Fruit fly (Drosophila melanogaster) whole organism, embryonic: ENCODE results near the gene CG7963.
A peak's percentile ranks its signal among the peaks of the same experiment; 100 is the strongest.

Source experiments
- Bteb2 ChIP-seq: fragments of 200-800 bp; sonication (Bioruptor generic); optimal IDR thresholded peaks from 2 replicates; lab custom pipeline; 2016; ENCODE audit warnings: missing biosample characterization, missing genetic modification characterization
- CG10267 ChIP-seq: fragments of 200-800 bp; sonication (Bioruptor generic); optimal IDR thresholded peaks from 2 replicates; lab custom pipeline; 2018; ENCODE audit warnings: missing biosample characterization, mild to moderate bottlenecking, missing genetic modification characterization, moderate library complexity
- CG12769 ChIP-seq: fragments of 200-800 bp; sonication (Bioruptor generic); optimal IDR thresholded peaks from 2 replicates; lab custom pipeline; 2019; ENCODE audit warnings: missing biosample characterization, mild to moderate bottlenecking, missing genetic modification characterization, moderate library complexity
- CG14014 ChIP-seq: fragments of 200-800 bp; sonication (Bioruptor generic); IDR thresholded peaks from 2 replicates; pipeline ENCODE4 v1.3.6; 2022; ENCODE audit warnings: missing biosample characterization, missing genetic modification characterization
- CG15514 ChIP-seq: fragments of 200-800 bp; sonication (Bioruptor generic); optimal IDR thresholded peaks from 3 replicates; lab custom pipeline; 2017; ENCODE audit warnings: missing biosample characterization, missing genetic modification characterization, mild to moderate bottlenecking, moderate library complexity, missing genetic modification reagents
- CG1603 ChIP-seq: fragments of 200-800 bp; sonication (Bioruptor generic); optimal IDR thresholded peaks from 2 replicates; lab custom pipeline; 2019; ENCODE audit warnings: missing biosample characterization, mild to moderate bottlenecking, missing genetic modification characterization, moderate library complexity
- CG16813 ChIP-seq: fragments of 200-800 bp; sonication (Bioruptor generic); IDR thresholded peaks from 3 replicates; pipeline ENCODE4 v1.3.6; 2022; ENCODE audit warnings: missing biosample characterization, missing genetic modification characterization; ENCODE audit not compliant: partially characterized antibody
- CG16863 ChIP-seq: fragments of 200-800 bp; sonication (Bioruptor generic); optimal IDR thresholded peaks from 3 replicates; lab custom pipeline; 2016; ENCODE audit warnings: missing biosample characterization, missing genetic modification characterization
- CG17912 ChIP-seq: fragments of 200-800 bp; sonication (Bioruptor generic); optimal IDR thresholded peaks from 2 replicates; lab custom pipeline; 2018; ENCODE audit warnings: missing biosample characterization, mild to moderate bottlenecking, missing genetic modification characterization
- CG2116 ChIP-seq: fragments of 200-800 bp; sonication (Bioruptor generic); optimal IDR thresholded peaks from 3 replicates; lab custom pipeline; 2018; ENCODE audit warnings: missing biosample characterization, mild to moderate bottlenecking, missing genetic modification characterization
- CG32767 ChIP-seq: fragments of 200-800 bp; sonication (Bioruptor generic); IDR thresholded peaks from 2 replicates; pipeline ENCODE4 v1.3.6; 2022; ENCODE audit warnings: missing biosample characterization, missing genetic modification characterization
- CG34224 ChIP-seq: fragments of 200-800 bp; sonication (Bioruptor generic); IDR thresholded peaks from 3 replicates; pipeline ENCODE4 v1.3.6; 2022; ENCODE audit warnings: missing biosample characterization, missing genetic modification characterization; ENCODE audit not compliant: partially characterized antibody
- CG4282 ChIP-seq: fragments of 200-800 bp; sonication (Bioruptor generic); optimal IDR thresholded peaks from 2 replicates; lab custom pipeline; 2016; ENCODE audit warnings: missing biosample characterization, missing genetic modification characterization
- CG4424 ChIP-seq: fragments of 200-800 bp; sonication (Bioruptor generic); optimal IDR thresholded peaks from 3 replicates; lab custom pipeline; 2016; ENCODE audit warnings: missing biosample characterization, missing genetic modification characterization
- CG8944 ChIP-seq: fragments of 200-800 bp; sonication (Bioruptor generic); optimal IDR thresholded peaks from 3 replicates; lab custom pipeline; 2016; ENCODE audit warnings: missing biosample characterization, missing genetic modification characterization
- CG9797 ChIP-seq: fragments of 200-800 bp; sonication (Bioruptor generic); optimal IDR thresholded peaks from 3 replicates; lab custom pipeline; 2018; ENCODE audit warnings: missing biosample characterization, mild to moderate bottlenecking, missing genetic modification characterization
- CoRest ChIP-seq: fragments of 200-800 bp; sonication (Bioruptor generic); optimal IDR thresholded peaks from 3 replicates; lab custom pipeline; 2018; ENCODE audit warnings: missing biosample characterization, mild to moderate bottlenecking, missing genetic modification characterization, moderate library complexity
- Dad ChIP-seq: fragments of 200-800 bp; sonication (Bioruptor generic); optimal IDR thresholded peaks from 3 replicates; lab custom pipeline; 2016; ENCODE audit warnings: missing biosample characterization, missing genetic modification characterization
- Dip2 ChIP-seq: fragments of 200-800 bp; sonication (Bioruptor generic); IDR thresholded peaks from 2 replicates; pipeline ENCODE4 v1.3.6; 2022; ENCODE audit warnings: missing biosample characterization, missing genetic modification characterization
- Dref ChIP-seq: fragments of 200-800 bp; sonication (Bioruptor generic); IDR thresholded peaks from 2 replicates; pipeline ENCODE4 v1.3.6; 2022; ENCODE audit warnings: missing biosample characterization, missing genetic modification characterization
- E2f1 ChIP-seq: fragments of 200-800 bp; sonication (Bioruptor generic); IDR thresholded peaks from 2 replicates; pipeline ENCODE4 v1.3.6; 2022; ENCODE audit warnings: missing biosample characterization, missing genetic modification characterization
- E2f2 ChIP-seq: fragments of 200-800 bp; sonication (Bioruptor generic); IDR thresholded peaks from 2 replicates; pipeline ENCODE4 v1.3.6; 2022; ENCODE audit warnings: missing biosample characterization, missing genetic modification characterization
- ERR ChIP-seq: fragments of 200-800 bp; sonication (Bioruptor generic); optimal IDR thresholded peaks from 2 replicates; lab custom pipeline; 2016; ENCODE audit warnings: missing biosample characterization, missing genetic modification characterization
- Hey ChIP-seq: fragments of 200-800 bp; sonication (Bioruptor generic); optimal IDR thresholded peaks from 3 replicates; lab custom pipeline; 2018; ENCODE audit warnings: missing biosample characterization, mild to moderate bottlenecking, missing genetic modification characterization
- Hr3 ChIP-seq: fragments of 200-800 bp; sonication (Bioruptor generic); optimal IDR thresholded peaks from 3 replicates; lab custom pipeline; 2016; ENCODE audit warnings: missing biosample characterization, missing genetic modification characterization
- Lim3 ChIP-seq: fragments of 200-800 bp; sonication (Bioruptor generic); IDR thresholded peaks from 2 replicates; pipeline ENCODE4 v1.3.6; 2022; ENCODE audit warnings: missing biosample characterization, missing genetic modification characterization
- NFAT ChIP-seq: fragments of 200-800 bp; sonication (Bioruptor generic); IDR thresholded peaks from 2 replicates; pipeline ENCODE4 v1.3.6; 2022; ENCODE audit warnings: missing biosample characterization, missing genetic modification characterization
- Nf-YC ChIP-seq: fragments of 200-800 bp; optimal IDR thresholded peaks from 3 replicates; lab custom pipeline; 2019; ENCODE audit warnings: missing biosample characterization, mild to moderate bottlenecking, missing genetic modification characterization, moderate library complexity
- Ptx1 ChIP-seq: fragments of 200-800 bp; sonication (Bioruptor generic); IDR thresholded peaks from 2 replicates; pipeline ENCODE4 v1.3.6; 2022; ENCODE audit warnings: missing biosample characterization, missing genetic modification characterization
- Scr ChIP-seq: fragments of 200-800 bp; sonication (Bioruptor generic); IDR thresholded peaks from 2 replicates; pipeline ENCODE4 v1.3.6; 2022; ENCODE audit warnings: missing biosample characterization, missing genetic modification characterization; ENCODE audit not compliant: partially characterized antibody
- Sry-δ ChIP-seq: fragments of 200-800 bp; sonication (Bioruptor generic); optimal IDR thresholded peaks from 2 replicates; lab custom pipeline; 2016; ENCODE audit warnings: missing biosample characterization, missing genetic modification characterization
- ash1 ChIP-seq: fragments of 200-800 bp; sonication (Bioruptor generic); optimal IDR thresholded peaks from 2 replicates; lab custom pipeline; 2018; ENCODE audit warnings: missing biosample characterization, mild to moderate bottlenecking, missing genetic modification characterization
- bigmax ChIP-seq: fragments of 200-800 bp; sonication (Bioruptor generic); optimal IDR thresholded peaks from 2 replicates; lab custom pipeline; 2018; ENCODE audit warnings: missing biosample characterization, mild to moderate bottlenecking, missing genetic modification characterization
- bowl ChIP-seq: fragments of 200-800 bp; sonication (Bioruptor generic); IDR thresholded peaks from 2 replicates; pipeline ENCODE4 v1.3.6; 2022; ENCODE audit warnings: missing biosample characterization, missing genetic modification characterization
- br ChIP-seq: fragments of >200 bp; optimal IDR thresholded peaks from 2 replicates; lab custom pipeline; 2017
- caup ChIP-seq: fragments of 200-800 bp; sonication (Bioruptor generic); optimal IDR thresholded peaks from 3 replicates; lab custom pipeline; 2017; ENCODE audit warnings: missing biosample characterization, mild to moderate bottlenecking, missing genetic modification characterization, moderate library complexity; ENCODE audit not compliant: severe bottlenecking
- crol ChIP-seq: fragments of 200-800 bp; sonication (Bioruptor generic); IDR thresholded peaks from 2 replicates; pipeline ENCODE4 v1.3.6; 2022; ENCODE audit warnings: missing biosample characterization, missing genetic modification characterization
- disco-r ChIP-seq: fragments of 200-800 bp; sonication (Bioruptor generic); optimal IDR thresholded peaks from 2 replicates; lab custom pipeline; 2016; ENCODE audit warnings: missing biosample characterization, missing genetic modification characterization
- dm ChIP-seq: fragments of 200-800 bp; sonication (Bioruptor generic); optimal IDR thresholded peaks from 3 replicates; lab custom pipeline; 2016; ENCODE audit warnings: missing biosample characterization, missing genetic modification characterization
- en ChIP-seq: fragments of 200-800 bp; sonication (Bioruptor generic); optimal IDR thresholded peaks from 2 replicates; lab custom pipeline; 2016; ENCODE audit warnings: missing biosample characterization, missing genetic modification characterization
- ftz-f1 ChIP-seq: fragments of 200-800 bp; sonication (Bioruptor generic); optimal IDR thresholded peaks from 2 replicates; lab custom pipeline; 2016; ENCODE audit warnings: missing biosample characterization, missing genetic modification characterization
- fu2 ChIP-seq: fragments of 200-800 bp; sonication (Bioruptor generic); optimal IDR thresholded peaks from 2 replicates; lab custom pipeline; 2016; ENCODE audit warnings: missing biosample characterization, missing genetic modification characterization
- ken ChIP-seq: fragments of 200-800 bp; sonication (Bioruptor generic); IDR thresholded peaks from 3 replicates; pipeline ENCODE4 v1.3.6; 2022; ENCODE audit warnings: missing biosample characterization, missing genetic modification characterization
- pan ChIP-seq, 4 experiments: fragments of >200 bp in 3 of 4; fragments of 200-800 bp in 1 of 4; sonication (Bioruptor generic) in 1 of 4; optimal IDR thresholded peaks in 3 of 4; IDR thresholded peaks in 1 of 4; 2 replicates each; pipeline versions ENCODE4 v1.3.6 to Lab custom; 2017 to 2022; ENCODE audit warnings: missing biosample characterization in 2 of 4, missing genetic modification characterization in 2 of 4, mixed read lengths in 1 of 4
- shn ChIP-seq: fragments of 200-800 bp; sonication (Bioruptor generic); optimal IDR thresholded peaks from 3 replicates; lab custom pipeline; 2016; ENCODE audit warnings: missing biosample characterization, missing genetic modification characterization
- so ChIP-seq: fragments of 200-800 bp; sonication (Bioruptor generic); IDR thresholded peaks from 3 replicates; pipeline ENCODE4 v1.3.6; 2022; ENCODE audit warnings: missing biosample characterization, missing genetic modification characterization
- stwl ChIP-seq: fragments of 200-800 bp; sonication (Bioruptor generic); optimal IDR thresholded peaks from 3 replicates; lab custom pipeline; 2018; ENCODE audit warnings: missing biosample characterization, mild to moderate bottlenecking, missing genetic modification characterization, moderate library complexity
- tup ChIP-seq: fragments of 200-800 bp; sonication (Bioruptor generic); optimal IDR thresholded peaks from 2 replicates; lab custom pipeline; 2016; ENCODE audit warnings: missing biosample characterization, mild to moderate bottlenecking, missing genetic modification characterization, moderate library complexity
- tx ChIP-seq: fragments of 200-800 bp; sonication (Bioruptor generic); optimal IDR thresholded peaks from 2 replicates; lab custom pipeline; 2016; ENCODE audit warnings: missing biosample characterization, missing genetic modification characterization
- unpg ChIP-seq: fragments of 200-800 bp; sonication (Bioruptor generic); optimal IDR thresholded peaks from 3 replicates; lab custom pipeline; 2018; ENCODE audit warnings: missing biosample characterization, mild to moderate bottlenecking, missing genetic modification characterization, moderate library complexity
- zfh2 ChIP-seq: fragments of 200-800 bp; sonication (Bioruptor generic); optimal IDR thresholded peaks from 2 replicates; lab custom pipeline; 2016; ENCODE audit warnings: missing biosample characterization, missing genetic modification characterization

CG7963 gene

DNA sequence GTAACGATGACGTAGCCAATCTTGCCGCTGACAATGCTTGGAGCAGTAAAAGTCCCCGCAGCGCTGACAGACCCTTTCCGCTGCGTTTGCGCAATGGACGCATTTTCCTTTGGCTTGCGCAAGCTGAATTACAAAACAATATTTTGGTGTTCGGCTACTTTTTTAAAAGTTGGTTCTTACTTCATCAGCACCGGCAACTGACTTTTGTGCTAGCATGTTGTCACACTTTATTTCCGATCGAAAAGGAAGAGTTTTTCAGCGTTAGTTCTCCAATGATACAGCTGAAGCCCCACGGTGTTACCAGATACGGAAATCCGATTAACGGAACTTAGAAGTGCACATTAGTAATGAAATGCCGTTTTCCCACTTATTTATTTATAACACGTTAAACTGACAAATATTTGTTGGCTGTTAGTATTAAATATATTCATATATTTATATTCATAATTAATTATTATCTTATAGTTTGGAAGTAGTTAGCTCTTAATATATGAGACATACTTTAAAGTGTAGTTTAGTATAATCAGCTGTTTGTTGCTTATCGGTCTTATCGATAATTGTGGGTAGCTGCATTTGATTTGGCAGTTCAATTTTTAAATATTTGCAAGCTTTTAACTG is at the start of gene CG7963, which contains the start of gene Veneno (continued):
- TF ChIP-seq Nf-YC (peak; percentile 51), Dref (GFP tag; lab: Robert Waterston, UW) (peak; percentile 55), caup (no peak), CG16863 (GFP tag; lab: Kevin White, UChicago) (no peak), br (lab: Kevin White, UChicago) (no peak), pan (optimal IDR thresholded peaks at IDR 0.05; lab: Kevin White, UChicago) (no peak), pan (GFP tag; optimal IDR thresholded peaks at IDR 0.05 in 1 of 2, IDR thresholded peaks at IDR 0.05 in 1 of 2) (peak in 1 of 2 experiments; percentile 15), Hr3 (GFP tag; lab: Kevin White, UChicago) (peak; percentile 17), CG16813 (no peak; the same call in 2 of the 3 replicates), Lim3 (no peak), ken (GFP tag; lab: Robert Waterston, UW) (no peak), tx (GFP tag; lab: Kevin White, UChicago) (no peak), ERR (no peak), shn (no peak), CG8944 (GFP tag; lab: Kevin White, UChicago) (no peak), CG17912 (GFP tag; lab: Kevin White, UChicago) (no peak), crol (GFP tag; lab: Robert Waterston, UW) (no peak), Hey (tag; lab: Kevin White, UChicago) (no peak), so (no peak), CG2116 (GFP tag; lab: Kevin White, UChicago) (peak; percentile 58), fu2 (GFP tag; lab: Kevin White, UChicago) (no peak), CG4282 (GFP tag; lab: Kevin White, UChicago) (no peak), Bteb2 (no peak), disco-r (no peak), stwl (tag; lab: Kevin White, UChicago) (peak; percentile 65), ash1 (GFP tag; lab: Kevin White, UChicago) (no peak), Ptx1 (GFP tag; lab: Robert Waterston, UW) (no peak), CG4424 (GFP tag; lab: Kevin White, UChicago) (no peak), CoRest (tag; lab: Kevin White, UChicago) (peak; percentile 61), CG14014 (GFP tag; lab: Robert Waterston, UW) (no peak), ftz-f1 (GFP tag; lab: Kevin White, UChicago) (no peak), bowl (no peak), unpg (no peak), Scr (no peak), zfh2 (no peak), CG12769 (tag; lab: Kevin White, UChicago) (no peak), Sry-δ (GFP tag; lab: Kevin White, UChicago) (no peak), Dad (GFP tag; lab: Kevin White, UChicago) (no peak), en (no peak), E2f2 (GFP tag; lab: Robert Waterston, UW) (peak; percentile 44), dm (GFP tag; lab: Kevin White, UChicago) (no peak), tup (no peak), CG1603 (tag; lab: Kevin White, UChicago) (no peak), NFAT (GFP tag; lab: Robert Waterston, UW) (no peak), CG15514 (GFP tag; lab: Kevin White, UChicago) (peak; percentile 56), CG34224 (GFP tag; lab: Robert Waterston, UW) (no peak; the same call in 2 of the 3 replicates), CG32767 (GFP tag; lab: Robert Waterston, UW) (no peak), CG10267 (tag; lab: Kevin White, UChicago) (peak; percentile 57), CG9797 (GFP tag; lab: Kevin White, UChicago) (peak; percentile 65), bigmax (GFP tag; lab: Kevin White, UChicago) (no peak), E2f1 (GFP tag; lab: Robert Waterston, UW) (no peak), Dip2 (no peak)
